Worm (Caenorhabditis elegans) whole organism, L1 larva: ENCODE data around the gene tut-2.

ENCODE experiments used
- ama-1 ChIP-seq: fragments of 150-350 bp; optimal IDR thresholded peaks from 2 replicates; lab custom pipeline; 2014
- lin-15B ChIP-seq: fragments of 150-350 bp; sonication (generic microtip); optimal IDR thresholded peaks from 3 replicates; lab custom pipeline; 2014; ENCODE audit warnings: missing biosample characterization, missing genetic modification characterization

ce11 chrV:10702249-10702648 is 44.2 kb downstream of the tut-2 start, which contains the start of gene pph-1:
- TF ChIP-seq ama-1 (lab: Kevin White, UChicago) (no peak), lin-15B (tag; lab: Kevin White, UChicago) (no peak)
